Fruit fly (Drosophila melanogaster) S2 (cell line): ENCODE results near the gene CG3294.

Experiments used
- CG8478 ChIP-seq: fragments of >200 bp; optimal IDR thresholded peaks from 2 replicates; lab custom pipeline; 2018
- CTCF ChIP-seq, 2 experiments: fragments of >200 bp; optimal IDR thresholded peaks; 2 replicates each; lab custom pipeline; 2018

- TF ChIP-seq CTCF (optimal IDR thresholded peaks at IDR 0.05; lab: Kevin White, UChicago): no peak
- no peak for TF ChIP-seq CG8478
Observed at dm6 chr2L:4811491-4812058, 17.2 kb downstream of the CG3294 start.
